Worm (Caenorhabditis elegans): Measurements from ENCODE around the gene F10D2.16.

ce11 chrV:7118796-7119195 lies 15.3 kb upstream of the F10D2.16 start, which contains the start of gene srx-33:
- TF ChIP-seq ztf-4 (tag; optimal IDR thresholded peaks at IDR 0.05): no peak
- no peak for TF ChIP-seq unc-62 (GFP tag; optimal IDR thresholded peaks at IDR 0.05)
- TF ChIP-seq R02D3.7 (tag; optimal IDR thresholded peaks at IDR 0.05): no peak
- no peak for TF ChIP-seq blmp-1 (tag; optimal IDR thresholded peaks at IDR 0.05; ENCODE audit: insufficient read depth)
- no peak for TF ChIP-seq dmd-4 (tag; optimal IDR thresholded peaks at IDR 0.05)
- no peak for TF ChIP-seq mbf-1 (tag; optimal IDR thresholded peaks at IDR 0.05)
- no peak for TF ChIP-seq nhr-12 (tag; optimal IDR thresholded peaks at IDR 0.05)
